Worm (Caenorhabditis elegans) whole organism, mixed stage, embryonic: ENCODE data around the gene R07E5.4.

ENCODE experiments used
- M03D4.4 ChIP-seq: sonication (generic microtip); optimal IDR thresholded peaks from 2 replicates; lab custom pipeline; 2017; ENCODE audit warnings: mild to moderate bottlenecking, missing genetic modification characterization, missing compliant biosample characterization
- bed-3 ChIP-seq: fragments of 200-800 bp; sonication (Bioruptor generic); optimal IDR thresholded peaks from 3 replicates; lab custom pipeline; 2018; ENCODE audit warnings: mild to moderate bottlenecking, missing genetic modification characterization, moderate library complexity, missing compliant biosample characterization
- blmp-1 ChIP-seq: fragments of 150-350 bp; optimal IDR thresholded peaks from 2 replicates; lab custom pipeline; 2014; ENCODE audit warnings: missing biosample characterization, missing genetic modification characterization
- ceh-39 ChIP-seq: fragments of 150-350 bp; optimal IDR thresholded peaks from 2 replicates; lab custom pipeline; 2014; ENCODE audit warnings: missing biosample characterization, missing genetic modification characterization
- ceh-43 ChIP-seq: fragments of 200-800 bp; sonication (Bioruptor generic); optimal IDR thresholded peaks from 2 replicates; lab custom pipeline; 2018; ENCODE audit warnings: mild to moderate bottlenecking, missing genetic modification characterization, moderate library complexity, missing compliant biosample characterization
- ces-1 ChIP-seq: fragments of 150-350 bp; optimal IDR thresholded peaks from 2 replicates; lab custom pipeline; 2014; ENCODE audit warnings: missing biosample characterization, missing genetic modification reagents, missing genetic modification characterization
- cnd-1 ChIP-seq: fragments of 200-800 bp; sonication (Bioruptor generic); optimal IDR thresholded peaks from 2 replicates; lab custom pipeline; 2018; ENCODE audit warnings: mild to moderate bottlenecking, missing genetic modification characterization, missing compliant biosample characterization
- drap-1 ChIP-seq: fragments of 200-800 bp; sonication (Bioruptor generic); optimal IDR thresholded peaks from 3 replicates; lab custom pipeline; 2018; ENCODE audit warnings: mild to moderate bottlenecking, missing genetic modification characterization, missing compliant biosample characterization
- elt-1 ChIP-seq: sonication (generic microtip); optimal IDR thresholded peaks from 2 replicates; lab custom pipeline; 2017; ENCODE audit warnings: missing genetic modification characterization, mild to moderate bottlenecking, missing compliant biosample characterization, antibody characterized with exemption, moderate library complexity, borderline replicate concordance; ENCODE audit not compliant: insufficient read depth
- flh-1 ChIP-seq: fragments of 200-800 bp; sonication (Bioruptor generic); optimal IDR thresholded peaks from 2 replicates; lab custom pipeline; 2018; ENCODE audit warnings: mild to moderate bottlenecking, missing genetic modification characterization, moderate library complexity, missing compliant biosample characterization
- ham-2 ChIP-seq: fragments of 200-800 bp; sonication (Bioruptor generic); optimal IDR thresholded peaks from 2 replicates; lab custom pipeline; 2018; ENCODE audit warnings: mild to moderate bottlenecking, missing genetic modification characterization, missing compliant biosample characterization
- hlh-1 ChIP-seq: fragments of 150-350 bp; optimal IDR thresholded peaks from 2 replicates; lab custom pipeline; 2014; ENCODE audit warnings: missing biosample characterization, missing genetic modification reagents, missing genetic modification characterization
- lin-13 ChIP-seq: fragments of 150-350 bp; optimal IDR thresholded peaks from 2 replicates; lab custom pipeline; 2014; ENCODE audit warnings: missing biosample characterization, missing genetic modification characterization
- lin-32 ChIP-seq: fragments of 200-800 bp; sonication (Bioruptor generic); optimal IDR thresholded peaks from 2 replicates; lab custom pipeline; 2018; ENCODE audit warnings: mild to moderate bottlenecking, missing genetic modification characterization, missing compliant biosample characterization
- lsy-2 ChIP-seq: fragments of 150-350 bp; optimal IDR thresholded peaks from 2 replicates; lab custom pipeline; 2014; ENCODE audit warnings: missing biosample characterization, missing genetic modification characterization
- mab-5 ChIP-seq: fragments of 150-350 bp; optimal IDR thresholded peaks from 2 replicates; lab custom pipeline; 2014; ENCODE audit warnings: missing biosample characterization, missing genetic modification characterization
- mep-1 ChIP-seq: fragments of 150-350 bp; optimal IDR thresholded peaks from 2 replicates; lab custom pipeline; 2017; ENCODE audit warnings: missing biosample characterization, missing genetic modification reagents, missing genetic modification characterization, inconsistent platforms
- mls-2 ChIP-seq: sonication (generic microtip); optimal IDR thresholded peaks from 2 replicates; lab custom pipeline; 2016; ENCODE audit warnings: mild to moderate bottlenecking, missing genetic modification characterization, moderate library complexity, missing compliant biosample characterization
- nhr-12 ChIP-seq: fragments of 150-350 bp; optimal IDR thresholded peaks from 2 replicates; lab custom pipeline; 2014; ENCODE audit warnings: missing biosample characterization, missing genetic modification characterization
- nhr-2 ChIP-seq: fragments of 150-350 bp; optimal IDR thresholded peaks from 2 replicates; lab custom pipeline; 2014; ENCODE audit warnings: missing biosample characterization, missing genetic modification characterization
- nhr-237 ChIP-seq: fragments of 150-350 bp; optimal IDR thresholded peaks from 2 replicates; lab custom pipeline; 2014; ENCODE audit warnings: missing biosample characterization, missing genetic modification characterization
- nhr-28 ChIP-seq: fragments of 150-350 bp; optimal IDR thresholded peaks from 2 replicates; lab custom pipeline; 2014; ENCODE audit warnings: missing biosample characterization, missing genetic modification characterization
- nhr-76 ChIP-seq: sonication (generic microtip); optimal IDR thresholded peaks from 2 replicates; lab custom pipeline; 2017; ENCODE audit warnings: missing biosample characterization, missing genetic modification characterization
- pha-4 ChIP-seq: fragments of 150-350 bp; optimal IDR thresholded peaks from 2 replicates; lab custom pipeline; 2018; ENCODE audit warnings: missing biosample characterization, missing genetic modification reagents, missing genetic modification characterization
- snpc-4 ChIP-seq: fragments of 150-350 bp; optimal IDR thresholded peaks from 2 replicates; lab custom pipeline; 2014; ENCODE audit warnings: missing biosample characterization, missing genetic modification characterization
- sptf-1 ChIP-seq: sonication (generic microtip); optimal IDR thresholded peaks from 2 replicates; lab custom pipeline; 2017; ENCODE audit warnings: mild to moderate bottlenecking, missing genetic modification characterization, moderate library complexity, missing compliant biosample characterization
- tbx-8 ChIP-seq: fragments of 200-800 bp; sonication (Bioruptor generic); optimal IDR thresholded peaks from 2 replicates; lab custom pipeline; 2018; ENCODE audit warnings: mild to moderate bottlenecking, missing genetic modification characterization, moderate library complexity, missing compliant biosample characterization
- unc-120 ChIP-seq: sonication (generic microtip); optimal IDR thresholded peaks from 2 replicates; lab custom pipeline; 2017; ENCODE audit warnings: missing genetic modification characterization, missing compliant biosample characterization; ENCODE audit not compliant: poor library complexity, severe bottlenecking
- unc-39 ChIP-seq: fragments of 150-350 bp; optimal IDR thresholded peaks from 2 replicates; lab custom pipeline; 2014; ENCODE audit warnings: missing biosample characterization, missing genetic modification characterization
- unc-62 ChIP-seq: fragments of 150-350 bp; optimal IDR thresholded peaks from 2 replicates; lab custom pipeline; 2014; ENCODE audit warnings: missing biosample characterization, missing genetic modification reagents, missing genetic modification characterization
- zip-8 ChIP-seq: fragments of 150-350 bp; optimal IDR thresholded peaks from 2 replicates; lab custom pipeline; 2014; ENCODE audit warnings: missing biosample characterization, missing genetic modification characterization

R07E5.4 gene

ce11 chrIII:4428797-4429196 is 34.2 kb downstream of the R07E5.4 start (continued):
- TF ChIP-seq hlh-1: no peak
- TF ChIP-seq pha-4 (tag; lab: Kevin White, UChicago): no peak
- no peak for TF ChIP-seq tbx-8

- TF ChIP-seq unc-62 (GFP tag; lab: Kevin White, UChicago): no peak
- no peak for TF ChIP-seq lin-32 (GFP tag; lab: Kevin White, UChicago)
- TF ChIP-seq ham-2 (GFP tag; lab: Kevin White, UChicago): no peak
- TF ChIP-seq nhr-12 (tag; lab: Kevin White, UChicago): no peak
- no peak for TF ChIP-seq ceh-43 (GFP tag; lab: Kevin White, UChicago)
- no peak for TF ChIP-seq mep-1 (tag; lab: Kevin White, UChicago)
- no peak for TF ChIP-seq nhr-28
- no peak for TF ChIP-seq M03D4.4
- no peak for TF ChIP-seq unc-39 (tag; lab: Kevin White, UChicago)
- no peak for TF ChIP-seq nhr-76 (tag; lab: Kevin White, UChicago)
- no peak for TF ChIP-seq ces-1 (GFP tag; lab: Kevin White, UChicago)
- no peak for TF ChIP-seq lsy-2 (tag; lab: Kevin White, UChicago)
- TF ChIP-seq pha-4 (tag; lab: Kevin White, UChicago): no peak
- no peak for TF ChIP-seq mab-5 (tag; lab: Kevin White, UChicago)
Observed at ce11 chrIII:4429402-4429801, 34.8 kb downstream of the R07E5.4 start, which contains the start of gene C28A5.6. C28A5.6 (minus strand) TSS chrIII:4429502.

ce11 chrIII:4434294-4434781 is 39.7 kb downstream of the R07E5.4 start, which contains the start of gene C28A5.1:
C28A5.1 (minus strand) TSS chrIII:4434344.
- TF ChIP-seq pha-4 (tag; lab: Kevin White, UChicago) (no peak), nhr-237 (tag; lab: Kevin White, UChicago) (no peak), sptf-1 (no peak), mab-5 (tag; lab: Kevin White, UChicago) (no peak), ceh-39 (tag; lab: Kevin White, UChicago) (no peak), elt-1 (tag; lab: Kevin White, UChicago) (no peak), M03D4.4 (no peak), ham-2 (GFP tag; lab: Kevin White, UChicago) (no peak), nhr-28 (no peak), lin-13 (tag; lab: Kevin White, UChicago) (no peak), ces-1 (GFP tag; lab: Kevin White, UChicago) (no peak), lsy-2 (tag; lab: Kevin White, UChicago) (no peak), nhr-2 (no peak), blmp-1 (tag; lab: Kevin White, UChicago) (no peak), tbx-8 (no peak)

DNA sequence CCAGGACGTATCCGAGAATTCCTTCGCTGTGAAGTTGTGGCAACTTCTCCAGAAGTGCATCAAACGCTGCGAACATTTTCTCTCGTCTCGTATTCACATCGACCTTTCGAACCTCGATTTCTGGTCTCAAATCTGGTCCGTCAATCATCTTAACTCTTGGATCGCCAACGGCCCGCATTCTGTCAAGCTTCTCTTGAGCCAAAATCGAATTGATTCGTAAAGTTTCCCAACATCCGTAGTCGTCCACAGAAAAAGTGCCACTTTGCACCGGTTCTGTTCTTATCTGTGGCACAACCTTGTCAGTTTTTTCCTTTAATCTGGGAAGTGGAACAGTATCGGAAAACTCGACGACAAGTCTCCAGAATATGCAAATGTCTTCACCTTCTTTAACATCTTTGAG is 40.7 kb downstream of the R07E5.4 start:
- TF ChIP-seq nhr-28: no peak
- TF ChIP-seq nhr-12 (tag; lab: Kevin White, UChicago): no peak
- no peak for TF ChIP-seq pha-4 (tag; lab: Kevin White, UChicago)
- no peak for TF ChIP-seq lsy-2 (tag; lab: Kevin White, UChicago)
- TF ChIP-seq elt-1 (tag; lab: Kevin White, UChicago): no peak

- no peak for TF ChIP-seq flh-1 (GFP tag; lab: Kevin White, UChicago)
- TF ChIP-seq unc-120: no peak
- no peak for TF ChIP-seq ceh-39 (tag; lab: Kevin White, UChicago)
- no peak for TF ChIP-seq cnd-1
- TF ChIP-seq mab-5 (tag; lab: Kevin White, UChicago): no peak
- no peak for TF ChIP-seq zip-8
- no peak for TF ChIP-seq nhr-76 (tag; lab: Kevin White, UChicago)
- TF ChIP-seq elt-1 (tag; lab: Kevin White, UChicago): no peak
- no peak for TF ChIP-seq ham-2 (GFP tag; lab: Kevin White, UChicago)
- no peak for TF ChIP-seq snpc-4
- no peak for TF ChIP-seq blmp-1 (tag; lab: Kevin White, UChicago)
- no peak for TF ChIP-seq unc-39 (tag; lab: Kevin White, UChicago)
- no peak for TF ChIP-seq sptf-1
- no peak for TF ChIP-seq drap-1 (GFP tag; lab: Kevin White, UChicago)
- TF ChIP-seq mls-2 (tag; lab: Kevin White, UChicago): no peak
- TF ChIP-seq unc-62 (GFP tag; lab: Kevin White, UChicago): no peak
- no peak for TF ChIP-seq bed-3 (GFP tag; lab: Kevin White, UChicago)
Observed at ce11 chrIII:4439493-4439983, 44.9 kb downstream of the R07E5.4 start, which contains the start of gene C28A5.2. C28A5.2 (minus strand) TSS chrIII:4439543.
